Worm (Caenorhabditis elegans) whole organism, mixed stage, embryonic: ENCODE measurements around the gene srlf-32.

Experiments
- M03D4.4 ChIP-seq: sonication (generic microtip); optimal IDR thresholded peaks from 2 replicates; lab custom pipeline; 2017; ENCODE audit warnings: mild to moderate bottlenecking, missing genetic modification characterization, missing compliant biosample characterization
- blmp-1 ChIP-seq: fragments of 150-350 bp; optimal IDR thresholded peaks from 2 replicates; lab custom pipeline; 2014; ENCODE audit warnings: missing biosample characterization, missing genetic modification characterization
- ceh-39 ChIP-seq: fragments of 150-350 bp; optimal IDR thresholded peaks from 2 replicates; lab custom pipeline; 2014; ENCODE audit warnings: missing biosample characterization, missing genetic modification characterization
- ceh-83 ChIP-seq: fragments of 200-800 bp; sonication (Bioruptor generic); optimal IDR thresholded peaks from 2 replicates; lab custom pipeline; 2018; ENCODE audit warnings: mild to moderate bottlenecking, missing genetic modification characterization, missing compliant biosample characterization
- ces-1 ChIP-seq: fragments of 150-350 bp; optimal IDR thresholded peaks from 2 replicates; lab custom pipeline; 2014; ENCODE audit warnings: missing biosample characterization, missing genetic modification reagents, missing genetic modification characterization
- cnd-1 ChIP-seq: fragments of 200-800 bp; sonication (Bioruptor generic); optimal IDR thresholded peaks from 2 replicates; lab custom pipeline; 2018; ENCODE audit warnings: mild to moderate bottlenecking, missing genetic modification characterization, missing compliant biosample characterization
- drap-1 ChIP-seq: fragments of 200-800 bp; sonication (Bioruptor generic); optimal IDR thresholded peaks from 3 replicates; lab custom pipeline; 2018; ENCODE audit warnings: mild to moderate bottlenecking, missing genetic modification characterization, missing compliant biosample characterization
- elt-1 ChIP-seq: sonication (generic microtip); optimal IDR thresholded peaks from 2 replicates; lab custom pipeline; 2017; ENCODE audit warnings: missing genetic modification characterization, mild to moderate bottlenecking, missing compliant biosample characterization, antibody characterized with exemption, moderate library complexity, borderline replicate concordance; ENCODE audit not compliant: insufficient read depth
- elt-3 ChIP-seq: fragments of 150-350 bp; optimal IDR thresholded peaks from 2 replicates; lab custom pipeline; 2014; ENCODE audit warnings: missing biosample characterization, missing genetic modification characterization
- flh-1 ChIP-seq: fragments of 200-800 bp; sonication (Bioruptor generic); optimal IDR thresholded peaks from 2 replicates; lab custom pipeline; 2018; ENCODE audit warnings: mild to moderate bottlenecking, missing genetic modification characterization, moderate library complexity, missing compliant biosample characterization
- ham-2 ChIP-seq: fragments of 200-800 bp; sonication (Bioruptor generic); optimal IDR thresholded peaks from 2 replicates; lab custom pipeline; 2018; ENCODE audit warnings: mild to moderate bottlenecking, missing genetic modification characterization, missing compliant biosample characterization
- hlh-1 ChIP-seq: fragments of 150-350 bp; optimal IDR thresholded peaks from 2 replicates; lab custom pipeline; 2014; ENCODE audit warnings: missing biosample characterization, missing genetic modification reagents, missing genetic modification characterization
- lin-13 ChIP-seq: fragments of 150-350 bp; optimal IDR thresholded peaks from 2 replicates; lab custom pipeline; 2014; ENCODE audit warnings: missing biosample characterization, missing genetic modification characterization
- lin-32 ChIP-seq: fragments of 200-800 bp; sonication (Bioruptor generic); optimal IDR thresholded peaks from 2 replicates; lab custom pipeline; 2018; ENCODE audit warnings: mild to moderate bottlenecking, missing genetic modification characterization, missing compliant biosample characterization
- lsy-2 ChIP-seq: fragments of 150-350 bp; optimal IDR thresholded peaks from 2 replicates; lab custom pipeline; 2014; ENCODE audit warnings: missing biosample characterization, missing genetic modification characterization
- mab-5 ChIP-seq: fragments of 150-350 bp; optimal IDR thresholded peaks from 2 replicates; lab custom pipeline; 2014; ENCODE audit warnings: missing biosample characterization, missing genetic modification characterization
- mep-1 ChIP-seq: fragments of 150-350 bp; optimal IDR thresholded peaks from 2 replicates; lab custom pipeline; 2017; ENCODE audit warnings: missing biosample characterization, missing genetic modification reagents, missing genetic modification characterization, inconsistent platforms
- mls-2 ChIP-seq: sonication (generic microtip); optimal IDR thresholded peaks from 2 replicates; lab custom pipeline; 2016; ENCODE audit warnings: mild to moderate bottlenecking, missing genetic modification characterization, moderate library complexity, missing compliant biosample characterization
- nhr-12 ChIP-seq: fragments of 150-350 bp; optimal IDR thresholded peaks from 2 replicates; lab custom pipeline; 2014; ENCODE audit warnings: missing biosample characterization, missing genetic modification characterization
- nhr-2 ChIP-seq: fragments of 150-350 bp; optimal IDR thresholded peaks from 2 replicates; lab custom pipeline; 2014; ENCODE audit warnings: missing biosample characterization, missing genetic modification characterization
- nhr-76 ChIP-seq: sonication (generic microtip); optimal IDR thresholded peaks from 2 replicates; lab custom pipeline; 2017; ENCODE audit warnings: missing biosample characterization, missing genetic modification characterization
- pha-4 ChIP-seq: fragments of 150-350 bp; optimal IDR thresholded peaks from 2 replicates; lab custom pipeline; 2018; ENCODE audit warnings: missing biosample characterization, missing genetic modification reagents, missing genetic modification characterization
- tbx-8 ChIP-seq: fragments of 200-800 bp; sonication (Bioruptor generic); optimal IDR thresholded peaks from 2 replicates; lab custom pipeline; 2018; ENCODE audit warnings: mild to moderate bottlenecking, missing genetic modification characterization, moderate library complexity, missing compliant biosample characterization
- unc-120 ChIP-seq: sonication (generic microtip); optimal IDR thresholded peaks from 2 replicates; lab custom pipeline; 2017; ENCODE audit warnings: missing genetic modification characterization, missing compliant biosample characterization; ENCODE audit not compliant: poor library complexity, severe bottlenecking
- unc-62 ChIP-seq: fragments of 150-350 bp; optimal IDR thresholded peaks from 2 replicates; lab custom pipeline; 2014; ENCODE audit warnings: missing biosample characterization, missing genetic modification reagents, missing genetic modification characterization
- zip-8 ChIP-seq: fragments of 150-350 bp; optimal IDR thresholded peaks from 2 replicates; lab custom pipeline; 2014; ENCODE audit warnings: missing biosample characterization, missing genetic modification characterization
- ztf-11 ChIP-seq: fragments of 150-350 bp; optimal IDR thresholded peaks from 2 replicates; lab custom pipeline; 2014; ENCODE audit warnings: missing biosample characterization, missing genetic modification characterization

srlf-32 gene

DNA sequence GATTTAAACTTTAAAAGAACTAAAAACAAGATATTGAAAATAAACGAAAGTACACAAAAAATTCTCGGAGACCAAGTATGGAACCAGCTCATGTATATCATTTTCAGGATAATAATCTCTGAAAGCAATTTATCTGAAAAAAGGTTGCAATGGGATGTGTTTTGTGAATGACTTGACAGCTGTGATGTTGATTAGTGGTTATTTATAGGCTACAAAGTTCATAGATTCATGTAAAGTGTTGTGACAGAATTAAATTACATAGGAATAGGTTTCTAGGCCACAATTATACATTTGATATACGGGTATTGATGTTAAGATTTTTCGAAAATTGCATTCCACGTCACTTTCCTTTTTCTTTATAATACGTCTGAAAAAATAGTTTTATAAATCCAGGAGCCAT lies 39.5 kb downstream of the srlf-32 start, which contains the start of gene srj-1:
TSS of gene srj-1 (minus strand) at position 101 of the 400 bp plus-strand sequence.
- TF ChIP-seq flh-1 (GFP tag; lab: Kevin White, UChicago) = no peak
- no peak for TF ChIP-seq unc-120 (tag; lab: Kevin White, UChicago)
- no peak for TF ChIP-seq lin-13 (tag; lab: Kevin White, UChicago)
- no peak for TF ChIP-seq M03D4.4
- no peak for TF ChIP-seq ceh-83 (GFP tag; lab: Kevin White, UChicago)
- TF ChIP-seq zip-8 (tag; lab: Kevin White, UChicago) = no peak
- TF ChIP-seq mab-5 = no peak
- no peak for TF ChIP-seq hlh-1 (tag; lab: Kevin White, UChicago)
- TF ChIP-seq elt-1 (tag; lab: Kevin White, UChicago) = no peak
- no peak for TF ChIP-seq lin-32 (GFP tag; lab: Kevin White, UChicago)
- no peak for TF ChIP-seq blmp-1 (tag; lab: Kevin White, UChicago)
- no peak for TF ChIP-seq ceh-39 (tag; lab: Kevin White, UChicago)
- TF ChIP-seq elt-3 (tag; lab: Kevin White, UChicago) = no peak
- no peak for TF ChIP-seq ham-2
- no peak for TF ChIP-seq ces-1 (GFP tag; lab: Kevin White, UChicago)
- no peak for TF ChIP-seq tbx-8 (GFP tag; lab: Kevin White, UChicago)
- TF ChIP-seq nhr-76 (tag; lab: Kevin White, UChicago) = no peak
- no peak for TF ChIP-seq nhr-12 (tag; lab: Kevin White, UChicago)
- no peak for TF ChIP-seq nhr-2 (tag; lab: Kevin White, UChicago)
- TF ChIP-seq ztf-11 (tag; lab: Kevin White, UChicago) = no peak

DNA sequence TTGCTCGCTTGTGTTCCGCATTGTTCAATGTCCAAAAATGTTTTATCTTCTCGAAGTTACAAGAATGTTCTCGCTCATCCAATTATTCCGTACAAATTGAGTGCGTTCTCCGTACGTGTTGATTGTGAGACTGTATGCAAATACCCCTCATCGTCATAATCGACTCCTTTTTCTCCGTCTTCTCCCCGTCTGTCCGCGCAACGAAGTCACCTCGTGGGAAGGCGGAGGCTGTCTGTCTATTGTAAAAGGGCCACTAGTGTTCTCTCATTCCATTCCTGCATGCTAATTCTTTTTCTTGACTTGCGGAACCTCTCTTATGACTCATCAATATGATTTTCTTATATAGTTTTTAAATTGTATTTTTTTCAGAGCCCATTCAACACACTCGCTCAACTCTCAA lies 44.3 kb downstream of the srlf-32 start, which contains the start of gene ZK829.9:
TSS of gene ZK829.9 (plus strand) at position 364 of the 400 bp plus-strand sequence.
- TF ChIP-seq mep-1 (tag; lab: Kevin White, UChicago) = no peak
- no peak for TF ChIP-seq cnd-1 (tag; lab: Kevin White, UChicago)
- no peak for TF ChIP-seq unc-62
- no peak for TF ChIP-seq ztf-11 (tag; lab: Kevin White, UChicago)
- no peak for TF ChIP-seq pha-4 (tag; lab: Kevin White, UChicago)
- TF ChIP-seq unc-120 (tag; lab: Kevin White, UChicago) = no peak
- no peak for TF ChIP-seq drap-1 (GFP tag; lab: Kevin White, UChicago)
- TF ChIP-seq nhr-76 (tag; lab: Kevin White, UChicago) = no peak
- no peak for TF ChIP-seq lin-13 (tag; lab: Kevin White, UChicago)
- TF ChIP-seq mls-2 (tag; lab: Kevin White, UChicago) = no peak
- TF ChIP-seq lsy-2 (tag; lab: Kevin White, UChicago) = no peak
- TF ChIP-seq M03D4.4 = no peak
- TF ChIP-seq ceh-83 (GFP tag; lab: Kevin White, UChicago) = no peak
